Worm (Caenorhabditis elegans) whole organism, L4/young adult: ENCODE results near the gene ddi-1.

Experiments used
- W03F9.2 ChIP-seq: fragments of 150-350 bp; optimal IDR thresholded peaks from 2 replicates; lab custom pipeline; 2014; ENCODE audit warnings: missing biosample characterization, missing genetic modification characterization
- dao-5 ChIP-seq: sonication (generic microtip); optimal IDR thresholded peaks from 2 replicates; lab custom pipeline; 2016; ENCODE audit warnings: missing genotype, missing genetic modification characterization, moderate library complexity, missing compliant biosample characterization
- him-1 ChIP-seq: sonication (generic microtip); optimal IDR thresholded peaks from 2 replicates; lab custom pipeline; 2016; ENCODE audit warnings: missing genotype, missing genetic modification reagents, missing genetic modification characterization, missing compliant biosample characterization

- no peak for TF ChIP-seq him-1 (tag; lab: Kevin White, UChicago)
- TF ChIP-seq W03F9.2, result no peak
- TF ChIP-seq dao-5 (tag; lab: Kevin White, UChicago), result no peak
Measured at ce11 chrIV:6506424-6506823, 16.2 kb upstream of the ddi-1 start, which contains the start of gene pqn-89.
